Fruit fly (Drosophila melanogaster): ENCODE measurements around the gene Flacc.

Gene Flacc

dm6 chrX:18938127-18938939, 44.9 kb upstream of the Flacc start (continued):
- TF ChIP-seq Hey (tag; optimal IDR thresholded peaks at IDR 0.05) (no peak), CG14050 (GFP tag; IDR thresholded peaks at IDR 0.05) (no peak), B-H1 (GFP tag; IDR thresholded peaks at IDR 0.05) (no peak), mam (GFP tag; optimal IDR thresholded peaks at IDR 0.05) (peak; percentile 5), Ets65A (GFP tag) (no peak), Asciz (GFP tag; optimal IDR thresholded peaks at IDR 0.05) (no peak), CG9932 (GFP tag; IDR thresholded peaks at IDR 0.05) (peak; percentile 70), CG4282 (GFP tag; optimal IDR thresholded peaks at IDR 0.05) (no peak), CG10321 (GFP tag; IDR thresholded peaks at IDR 0.05) (peak; percentile 90), CG12659 (GFP tag; optimal IDR thresholded peaks at IDR 0.05) (peak; percentile 56), Dip3 (GFP tag; optimal IDR thresholded peaks at IDR 0.05) (no peak), lov (optimal IDR thresholded peaks at IDR 0.05) (no peak), lov (GFP tag; IDR thresholded peaks at IDR 0.05) (no peak), en (GFP tag; optimal IDR thresholded peaks at IDR 0.05) (no peak), Stat92E (GFP tag; optimal IDR thresholded peaks at IDR 0.05) (no peak), dysf (GFP tag; IDR thresholded peaks at IDR 0.05) (no peak; the same call in 1 of the 3 replicates), CG32767 (GFP tag; IDR thresholded peaks at IDR 0.05) (peak; percentile 44; the same call in 1 of the 2 replicates), Dref (GFP tag; IDR thresholded peaks at IDR 0.05) (no peak), Kr (GFP tag; optimal IDR thresholded peaks at IDR 0.05) (no peak), nmo (GFP tag; optimal IDR thresholded peaks at IDR 0.05) (peak; percentile 82), vfl (GFP tag; optimal IDR thresholded peaks at IDR 0.05) (no peak), CG32772 (GFP tag; IDR thresholded peaks at IDR 0.05) (peak; percentile 67), sim (GFP tag; IDR thresholded peaks at IDR 0.05) (no peak), CG10565 (GFP tag; optimal IDR thresholded peaks at IDR 0.05) (no peak), odd (GFP tag; optimal IDR thresholded peaks at IDR 0.05) (no peak), her (GFP tag; optimal IDR thresholded peaks at IDR 0.05) (no peak), Oli (tag; optimal IDR thresholded peaks at IDR 0.05) (peak; percentile 61), Hr78 (GFP tag; optimal IDR thresholded peaks at IDR 0.05) (peak in 1 of 2 experiments; percentile 4), CG1603 (tag; optimal IDR thresholded peaks at IDR 0.05) (no peak), Xrp1 (GFP tag; IDR thresholded peaks at IDR 0.05) (peak; percentile 69), CG6689 (GFP tag; IDR thresholded peaks at IDR 0.05) (peak; percentile 58), BtbVII (GFP tag; optimal IDR thresholded peaks at IDR 0.05) (no peak), CG9609 (GFP tag; optimal IDR thresholded peaks at IDR 0.05) (no peak), Nf-YA (GFP tag; IDR thresholded peaks at IDR 0.05) (no peak), D19B (GFP tag; optimal IDR thresholded peaks at IDR 0.05) (no peak), inv (GFP tag; IDR thresholded peaks at IDR 0.05; ENCODE audit: partially characterized antibody) (no peak), Atf-2 (GFP tag; optimal IDR thresholded peaks at IDR 0.05) (no peak), CG43689 (GFP tag; IDR thresholded peaks at IDR 0.05) (no peak), grn (GFP tag; optimal IDR thresholded peaks at IDR 0.05) (peak; percentile 5), CG2120 (GFP tag; optimal IDR thresholded peaks at IDR 0.05) (peak; percentile 39), otp (GFP tag; IDR thresholded peaks at IDR 0.05) (no peak; the same call in 2 of the 3 replicates), CG16813 (GFP tag; IDR thresholded peaks at IDR 0.05; ENCODE audit: partially characterized antibody) (no peak), Meics (GFP tag; optimal IDR thresholded peaks at IDR 0.05) (peak; percentile 32), h (optimal IDR thresholded peaks at IDR 0.05) (no peak), bab2 (GFP tag; optimal IDR thresholded peaks at IDR 0.05) (no peak), ara (GFP tag; IDR thresholded peaks at IDR 0.05) (peak; percentile 41; the same call in 1 of the 2 replicates), Fer1 (GFP tag; optimal IDR thresholded peaks at IDR 0.05) (no peak), CG12942 (GFP tag; optimal IDR thresholded peaks at IDR 0.05) (peak; percentile 36), Ada2b (GFP tag; IDR thresholded peaks at IDR 0.05) (no peak), exex (tag; optimal IDR thresholded peaks at IDR 0.05) (no peak), CG9876 (GFP tag; optimal IDR thresholded peaks at IDR 0.05) (no peak)
